Fruit fly (Drosophila melanogaster) S2 (cell line): Measurements from ENCODE around the gene Sirt7.

ENCODE experiments used
- CG8478 ChIP-seq: fragments of >200 bp; optimal IDR thresholded peaks from 2 replicates; lab custom pipeline; 2018
- CTCF ChIP-seq, 2 experiments: fragments of >200 bp; optimal IDR thresholded peaks; 2 replicates each; lab custom pipeline; 2018

Sirt7 gene

DNA sequence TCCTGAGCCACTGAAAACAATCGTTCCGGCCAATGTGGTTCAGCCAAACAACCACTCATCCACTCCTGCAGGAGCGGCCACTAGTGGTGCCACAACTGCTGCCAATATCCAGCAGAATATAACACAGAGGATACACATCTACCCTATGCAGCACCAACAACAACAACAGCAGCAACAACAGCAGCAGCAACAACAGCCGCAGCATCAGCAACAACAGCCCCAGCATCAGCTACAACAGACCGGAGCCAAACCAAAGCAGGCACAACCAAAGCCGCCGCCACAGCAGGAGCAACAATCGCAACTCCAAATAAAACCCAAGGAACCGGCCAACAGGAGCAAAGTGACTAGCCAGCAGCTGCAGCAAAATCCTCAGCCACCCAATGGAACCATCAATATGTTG, 47.5 kb downstream of the Sirt7 start:
- no peak for TF ChIP-seq CTCF (optimal IDR thresholded peaks at IDR 0.05; lab: Kevin White, UChicago)
- no peak for TF ChIP-seq CG8478 (lab: Kevin White, UChicago)
